Worm (Caenorhabditis elegans): Measurements from ENCODE around the gene F29A7.4.

The F29A7.4 gene

DNA sequence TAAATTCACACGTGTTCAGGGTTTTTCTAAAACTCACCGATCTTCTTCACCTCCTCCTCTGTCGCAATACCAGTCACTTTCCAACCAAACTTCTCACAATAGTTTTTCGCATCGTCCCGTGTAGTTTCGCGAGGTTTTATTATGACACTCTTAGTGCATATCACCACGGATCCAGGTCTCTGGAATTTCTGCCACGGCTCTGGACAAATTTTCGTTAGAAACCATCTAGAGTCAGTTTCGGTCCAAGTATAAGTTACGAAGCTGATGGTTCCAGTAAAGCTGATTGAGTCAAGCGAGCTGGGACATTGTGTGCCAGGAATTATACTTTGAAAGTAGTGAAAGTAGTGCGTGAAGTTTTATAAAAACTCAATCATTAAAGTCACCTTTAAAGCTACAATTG, 6.6 kb downstream of the F29A7.4 start:
- no peak for TF ChIP-seq Y53G8AR.9 (GFP tag; conservative IDR thresholded peaks at IDR 0.05)
- TF ChIP-seq C17E4.6 (GFP tag; IDR thresholded peaks at IDR 0.05), result no peak
- no peak for TF ChIP-seq B0261.1 (tag; optimal IDR thresholded peaks at IDR 0.05)
- TF ChIP-seq ceh-91 (GFP tag; IDR thresholded peaks at IDR 0.05), result no peak
- TF ChIP-seq hmg-1.2 (GFP tag; IDR thresholded peaks at IDR 0.05), result no peak
- TF ChIP-seq somi-1 (GFP tag; optimal IDR thresholded peaks at IDR 0.05), result no peak
- no peak for TF ChIP-seq xnd-1 (tag; optimal IDR thresholded peaks at IDR 0.05)
- TF ChIP-seq madf-6 (GFP tag; IDR thresholded peaks at IDR 0.05), result no peak
- TF ChIP-seq ccch-3 (GFP tag; optimal IDR thresholded peaks at IDR 0.05), result no peak
- no peak for TF ChIP-seq ztf-3 (GFP tag; optimal IDR thresholded peaks at IDR 0.05)

- TF ChIP-seq aptf-3 (GFP tag; IDR thresholded peaks at IDR 0.05) (no peak), lag-1 (GFP tag; IDR thresholded peaks at IDR 0.05) (no peak), rec-8 (tag; optimal IDR thresholded peaks at IDR 0.05) (no peak), mcd-1 (GFP tag; IDR thresholded peaks at IDR 0.05) (no peak), nfya-2 (GFP tag; IDR thresholded peaks at IDR 0.05) (no peak), bed-2 (GFP tag; IDR thresholded peaks at IDR 0.05) (no peak), ceh-100 (GFP tag; IDR thresholded peaks at IDR 0.05) (no peak), tbx-9 (tag; optimal IDR thresholded peaks at IDR 0.05; ENCODE audit: borderline replicate concordance) (no peak), madf-6 (GFP tag; IDR thresholded peaks at IDR 0.05) (no peak), K11D2.4 (GFP tag; IDR thresholded peaks at IDR 0.05) (no peak), attf-3 (GFP tag; conservative IDR thresholded peaks at IDR 0.05) (no peak), rcor-1 (GFP tag; IDR thresholded peaks at IDR 0.05) (no peak), madf-3 (GFP tag; IDR thresholded peaks at IDR 0.05) (no peak), ekl-4 (GFP tag; IDR thresholded peaks at IDR 0.05) (no peak), lsy-27 (tag; optimal IDR thresholded peaks at IDR 0.05; ENCODE audit: borderline replicate concordance, insufficient read depth) (no peak), nfyb-1 (GFP tag; IDR thresholded peaks at IDR 0.05) (no peak), F57C9.4 (tag; optimal IDR thresholded peaks at IDR 0.05) (no peak), zim-3 (tag; optimal IDR thresholded peaks at IDR 0.05) (no peak), him-1 (tag; optimal IDR thresholded peaks at IDR 0.05) (no peak)
These were observed 8.2 kb downstream of the F29A7.4 start, which contains the start of gene F29A7.8 for ce11 chrII:2757954-2758353. Gene F29A7.8 (minus strand): TSS chrII:2758054.

DNA sequence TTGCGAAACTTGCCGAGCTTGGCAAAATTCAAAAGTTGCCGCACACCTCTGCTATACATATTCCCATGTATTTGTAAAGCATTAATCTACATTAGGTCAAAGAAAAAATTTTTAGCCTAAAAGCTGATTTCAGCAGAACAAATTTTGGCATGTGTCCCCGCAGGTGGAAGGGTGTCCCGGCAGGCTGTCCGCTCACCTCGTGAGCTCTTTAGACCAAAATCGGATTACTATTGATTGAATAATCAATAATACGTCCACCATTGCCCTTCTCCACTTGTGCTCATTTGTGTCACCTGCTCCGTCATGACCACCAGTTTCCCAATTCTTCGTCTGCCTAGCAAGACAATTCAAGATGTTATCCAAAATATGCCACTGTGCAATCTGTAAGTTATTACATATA, 8.7 kb downstream of the F29A7.4 start, which contains the start of gene fbxb-107:
TSS of gene fbxb-107 (plus strand) at position 297 of the 400 bp plus-strand sequence.
- TF ChIP-seq F33H1.4 (GFP tag; IDR thresholded peaks at IDR 0.05), result no peak
- TF ChIP-seq cebp-2 (GFP tag; IDR thresholded peaks at IDR 0.05), result no peak
- no peak for TF ChIP-seq B0261.1 (tag; optimal IDR thresholded peaks at IDR 0.05)

- TF ChIP-seq B0035.1 (tag; optimal IDR thresholded peaks at IDR 0.05) (no peak), attf-6 (GFP tag; IDR thresholded peaks at IDR 0.05) (no peak), hrde-1 (tag; optimal IDR thresholded peaks at IDR 0.05; ENCODE audit: borderline replicate concordance) (no peak), madf-10 (tag; optimal IDR thresholded peaks at IDR 0.05) (no peak), die-1 (tag; optimal IDR thresholded peaks at IDR 0.05) (no peak), ama-1 (optimal IDR thresholded peaks at IDR 0.05) (no peak), ama-1 (GFP tag; optimal IDR thresholded peaks at IDR 0.05) (no peak), bed-2 (GFP tag; IDR thresholded peaks at IDR 0.05) (no peak), sea-2 (GFP tag; IDR thresholded peaks at IDR 0.05) (no peak), dpl-1 (GFP tag; optimal IDR thresholded peaks at IDR 0.05) (no peak), ztf-26 (tag; optimal IDR thresholded peaks at IDR 0.05) (no peak), nfya-1 (tag; optimal IDR thresholded peaks at IDR 0.05; ENCODE audit: borderline replicate concordance, insufficient read depth) (no peak), nfyb-1 (GFP tag; IDR thresholded peaks at IDR 0.05) (no peak), C17E4.6 (GFP tag; IDR thresholded peaks at IDR 0.05) (no peak), ceh-100 (GFP tag; IDR thresholded peaks at IDR 0.05) (no peak), tbx-9 (tag; optimal IDR thresholded peaks at IDR 0.05; ENCODE audit: borderline replicate concordance) (no peak), Y67H2A.10 (GFP tag; conservative IDR thresholded peaks at IDR 0.05) (no peak), Y56A3A.18 (GFP tag; IDR thresholded peaks at IDR 0.05) (no peak)
These were observed 12.3 kb downstream of the F29A7.4 start, which contains the start of gene fbxb-106 for ce11 chrII:2762108-2762507. Gene fbxb-106 (plus strand): TSS chrII:2762408.

All from whole organism, young adult.